Fruit fly (Drosophila melanogaster) whole organism, embryonic: ENCODE measurements around the gene Ufl1.

Experiments
- Bgb ChIP-seq: fragments of 200-800 bp; sonication (Bioruptor generic); IDR thresholded peaks from 2 replicates; pipeline ENCODE4 v1.3.6; 2022; ENCODE audit warnings: missing biosample characterization, missing genetic modification characterization; ENCODE audit not compliant: partially characterized antibody
- CG10267 ChIP-seq: fragments of 200-800 bp; sonication (Bioruptor generic); optimal IDR thresholded peaks from 2 replicates; lab custom pipeline; 2018; ENCODE audit warnings: missing biosample characterization, mild to moderate bottlenecking, missing genetic modification characterization, moderate library complexity
- CG11085 ChIP-seq: fragments of 200-800 bp; sonication (Bioruptor generic); IDR thresholded peaks from 2 replicates; pipeline ENCODE4 v1.3.6; 2022; ENCODE audit warnings: missing biosample characterization, missing genetic modification characterization
- CG12104 ChIP-seq: fragments of 200-800 bp; sonication (Bioruptor generic); optimal IDR thresholded peaks from 3 replicates; lab custom pipeline; 2016; ENCODE audit warnings: missing biosample characterization, missing genetic modification characterization
- CG12744 ChIP-seq: fragments of 200-800 bp; sonication (Bioruptor generic); optimal IDR thresholded peaks from 2 replicates; lab custom pipeline; 2016; ENCODE audit warnings: missing biosample characterization, missing genetic modification characterization
- CG13123 ChIP-seq: fragments of 200-800 bp; sonication (Bioruptor generic); optimal IDR thresholded peaks from 2 replicates; lab custom pipeline; 2016; ENCODE audit warnings: missing biosample characterization, missing genetic modification characterization
- CG13894 ChIP-seq: fragments of 200-800 bp; sonication (Bioruptor generic); optimal IDR thresholded peaks from 3 replicates; lab custom pipeline; 2018; ENCODE audit warnings: missing biosample characterization, mild to moderate bottlenecking, missing genetic modification characterization, moderate library complexity
- CG1602 ChIP-seq: fragments of 200-800 bp; sonication (Bioruptor generic); optimal IDR thresholded peaks from 3 replicates; lab custom pipeline; 2016; ENCODE audit warnings: missing biosample characterization, missing genetic modification characterization
- CG1603 ChIP-seq: fragments of 200-800 bp; sonication (Bioruptor generic); optimal IDR thresholded peaks from 2 replicates; lab custom pipeline; 2019; ENCODE audit warnings: missing biosample characterization, mild to moderate bottlenecking, missing genetic modification characterization, moderate library complexity
- CG17912 ChIP-seq: fragments of 200-800 bp; sonication (Bioruptor generic); optimal IDR thresholded peaks from 2 replicates; lab custom pipeline; 2018; ENCODE audit warnings: missing biosample characterization, mild to moderate bottlenecking, missing genetic modification characterization
- CG2678 ChIP-seq: fragments of 200-800 bp; sonication (Bioruptor generic); optimal IDR thresholded peaks from 3 replicates; lab custom pipeline; 2019; ENCODE audit warnings: missing biosample characterization, mild to moderate bottlenecking, missing genetic modification characterization, moderate library complexity
- CG30431 ChIP-seq: fragments of 200-800 bp; sonication (Bioruptor generic); optimal IDR thresholded peaks from 2 replicates; lab custom pipeline; 2017; ENCODE audit warnings: missing biosample characterization, missing genetic modification characterization
- CG42726 ChIP-seq: fragments of 200-800 bp; sonication (Bioruptor generic); IDR thresholded peaks from 2 replicates; pipeline ENCODE4 v1.3.6; 2022; ENCODE audit warnings: missing biosample characterization, missing genetic modification characterization; ENCODE audit not compliant: partially characterized antibody
- CG4404 ChIP-seq: fragments of 200-800 bp; sonication (Bioruptor generic); IDR thresholded peaks from 2 replicates; pipeline ENCODE4 v1.3.6; 2022; ENCODE audit warnings: missing biosample characterization, missing genetic modification characterization
- CG4730 ChIP-seq: fragments of 200-800 bp; sonication (Bioruptor generic); IDR thresholded peaks from 2 replicates; pipeline ENCODE4 v1.3.6; 2022; ENCODE audit warnings: missing biosample characterization, missing genetic modification characterization
- CG7987 ChIP-seq: fragments of 200-800 bp; sonication (Bioruptor generic); optimal IDR thresholded peaks from 2 replicates; lab custom pipeline; 2018; ENCODE audit warnings: missing biosample characterization, mild to moderate bottlenecking, missing genetic modification characterization, moderate library complexity
- CG8089 ChIP-seq: fragments of 200-800 bp; sonication (Bioruptor generic); optimal IDR thresholded peaks from 3 replicates; lab custom pipeline; 2016; ENCODE audit warnings: missing biosample characterization, missing genetic modification characterization
- CG8281 ChIP-seq: fragments of 200-800 bp; sonication (Bioruptor generic); optimal IDR thresholded peaks from 2 replicates; lab custom pipeline; 2018; ENCODE audit warnings: missing biosample characterization, mild to moderate bottlenecking, missing genetic modification characterization, moderate library complexity
- CG9817 ChIP-seq: fragments of 200-800 bp; sonication (Bioruptor generic); optimal IDR thresholded peaks from 2 replicates; lab custom pipeline; 2018; ENCODE audit warnings: missing biosample characterization, mild to moderate bottlenecking, missing genetic modification characterization, moderate library complexity
- CkIIα-i1 ChIP-seq: fragments of 200-800 bp; sonication (Bioruptor generic); IDR thresholded peaks from 2 replicates; pipeline ENCODE4 v1.3.6; 2022; ENCODE audit warnings: missing biosample characterization, missing genetic modification characterization
- Elba2 ChIP-seq: fragments of 200-800 bp; sonication (Bioruptor generic); optimal IDR thresholded peaks from 3 replicates; lab custom pipeline; 2016; ENCODE audit warnings: missing biosample characterization, missing genetic modification characterization
- GATAe ChIP-seq: fragments of 200-800 bp; sonication (Bioruptor generic); conservative IDR thresholded peaks from 2 replicates; pipeline ENCODE4 v1.3.6; 2022; ENCODE audit warnings: missing biosample characterization, missing genetic modification characterization
- Hmx ChIP-seq: fragments of 200-800 bp; sonication (Bioruptor generic); optimal IDR thresholded peaks from 2 replicates; lab custom pipeline; 2016; ENCODE audit warnings: missing biosample characterization, missing genetic modification characterization
- Lpt ChIP-seq: fragments of >200 bp; optimal IDR thresholded peaks from 2 replicates; lab custom pipeline; 2018; ENCODE audit warnings: missing biosample characterization, missing genetic modification characterization
- MESR4 ChIP-seq: fragments of 200-800 bp; sonication (Bioruptor generic); optimal IDR thresholded peaks from 2 replicates; lab custom pipeline; 2018; ENCODE audit warnings: missing biosample characterization, mild to moderate bottlenecking, missing genetic modification characterization, moderate library complexity
- NfI ChIP-seq: fragments of 200-800 bp; sonication (Bioruptor generic); optimal IDR thresholded peaks from 3 replicates; lab custom pipeline; 2018; ENCODE audit warnings: missing biosample characterization, mild to moderate bottlenecking, missing genetic modification characterization, moderate library complexity
- Optix ChIP-seq: fragments of 200-800 bp; sonication (Bioruptor generic); IDR thresholded peaks from 3 replicates; pipeline ENCODE4 v1.3.6; 2022; ENCODE audit warnings: missing biosample characterization, missing genetic modification characterization
- Scr ChIP-seq: fragments of 200-800 bp; sonication (Bioruptor generic); IDR thresholded peaks from 2 replicates; pipeline ENCODE4 v1.3.6; 2022; ENCODE audit warnings: missing biosample characterization, missing genetic modification characterization; ENCODE audit not compliant: partially characterized antibody
- Sin3A ChIP-seq: fragments of >200 bp; optimal IDR thresholded peaks from 2 replicates; lab custom pipeline; 2018
- Sox100B ChIP-seq: fragments of 200-800 bp; sonication (Bioruptor generic); optimal IDR thresholded peaks from 3 replicates; lab custom pipeline; 2018; ENCODE audit warnings: missing biosample characterization, mild to moderate bottlenecking, missing genetic modification characterization
- ab ChIP-seq: fragments of 200-800 bp; sonication (Bioruptor generic); optimal IDR thresholded peaks from 2 replicates; lab custom pipeline; 2016; ENCODE audit warnings: missing biosample characterization, missing genetic modification characterization
- cas ChIP-seq: fragments of 200-800 bp; sonication (Bioruptor generic); IDR thresholded peaks from 2 replicates; pipeline ENCODE4 v1.3.6; 2022; ENCODE audit warnings: missing biosample characterization, missing genetic modification characterization
- ci ChIP-seq: fragments of 200-800 bp; sonication (Bioruptor generic); IDR thresholded peaks from 3 replicates; pipeline ENCODE4 v1.3.6; 2022; ENCODE audit warnings: missing biosample characterization, missing genetic modification characterization
- dati ChIP-seq: fragments of 200-800 bp; sonication (Bioruptor generic); IDR thresholded peaks from 2 replicates; pipeline ENCODE4 v1.3.6; 2022; ENCODE audit warnings: missing biosample characterization, missing genetic modification characterization
- grn ChIP-seq: fragments of 200-800 bp; sonication (Bioruptor generic); optimal IDR thresholded peaks from 3 replicates; lab custom pipeline; 2017; ENCODE audit warnings: missing biosample characterization, missing genetic modification characterization
- gsb-n ChIP-seq: fragments of 200-800 bp; sonication (Bioruptor generic); optimal IDR thresholded peaks from 3 replicates; lab custom pipeline; 2018; ENCODE audit warnings: missing biosample characterization, mild to moderate bottlenecking, missing genetic modification characterization
- hkb ChIP-seq, 2 experiments: fragments of 200-800 bp in 1 of 2; fragments of >200 bp in 1 of 2; sonication (Bioruptor generic) in 1 of 2; IDR thresholded peaks in 1 of 2; optimal IDR thresholded peaks in 1 of 2; 2 replicates each; pipeline versions ENCODE4 v1.3.6 to Lab custom; 2017 to 2022; ENCODE audit warnings: missing biosample characterization in 1 of 2, missing genetic modification characterization in 1 of 2
- hth ChIP-seq: fragments of >200 bp; optimal IDR thresholded peaks from 2 replicates; lab custom pipeline; 2017; ENCODE audit warnings: inconsistent platforms
- insv ChIP-seq, 2 experiments: fragments of 200-800 bp; sonication (Bioruptor generic); optimal IDR thresholded peaks; 3 replicates each; lab custom pipeline; 2016 to 2018; ENCODE audit warnings: missing biosample characterization in 2 of 2, missing genetic modification characterization in 2 of 2
- kay ChIP-seq: fragments of 200-800 bp; sonication (Bioruptor generic); optimal IDR thresholded peaks from 2 replicates; lab custom pipeline; 2016; ENCODE audit warnings: missing biosample characterization, missing genetic modification characterization
- nau ChIP-seq: fragments of 200-800 bp; sonication (Bioruptor generic); optimal IDR thresholded peaks from 3 replicates; lab custom pipeline; 2017; ENCODE audit warnings: missing biosample characterization, mild to moderate bottlenecking, missing genetic modification characterization, missing genetic modification reagents
- nerfin-1 ChIP-seq: fragments of 200-800 bp; sonication (Bioruptor generic); optimal IDR thresholded peaks from 3 replicates; lab custom pipeline; 2019; ENCODE audit warnings: missing biosample characterization, mild to moderate bottlenecking, missing genetic modification characterization, moderate library complexity
- nerfin-2 ChIP-seq: fragments of 200-800 bp; sonication (Bioruptor generic); IDR thresholded peaks from 2 replicates; pipeline ENCODE4 v1.3.6; 2022; ENCODE audit warnings: missing biosample characterization, missing genetic modification characterization; ENCODE audit not compliant: partially characterized antibody
- oc ChIP-seq: fragments of 200-800 bp; sonication (Bioruptor generic); optimal IDR thresholded peaks from 2 replicates; lab custom pipeline; 2018; ENCODE audit warnings: missing biosample characterization, mild to moderate bottlenecking, missing genetic modification characterization, moderate library complexity
- slbo ChIP-seq: fragments of 200-800 bp; sonication (Bioruptor generic); IDR thresholded peaks from 2 replicates; pipeline ENCODE4 v1.3.6; 2022; ENCODE audit warnings: missing biosample characterization, missing genetic modification characterization
- stc ChIP-seq: fragments of 200-800 bp; sonication (Bioruptor generic); IDR thresholded peaks from 2 replicates; pipeline ENCODE4 v1.3.6; 2022; ENCODE audit warnings: missing biosample characterization, missing genetic modification characterization
- tap ChIP-seq: fragments of 200-800 bp; optimal IDR thresholded peaks from 3 replicates; lab custom pipeline; 2019; ENCODE audit warnings: missing biosample characterization, mild to moderate bottlenecking, missing genetic modification characterization, moderate library complexity
- twi ChIP-seq: fragments of 200-800 bp; optimal IDR thresholded peaks from 2 replicates; lab custom pipeline; 2019; ENCODE audit warnings: missing biosample characterization, mild to moderate bottlenecking, missing genetic modification characterization, moderate library complexity
- tx ChIP-seq: fragments of 200-800 bp; sonication (Bioruptor generic); optimal IDR thresholded peaks from 2 replicates; lab custom pipeline; 2016; ENCODE audit warnings: missing biosample characterization, missing genetic modification characterization
- vnd ChIP-seq: fragments of 200-800 bp; sonication (Bioruptor generic); IDR thresholded peaks from 3 replicates; pipeline ENCODE4 v1.3.6; 2022; ENCODE audit warnings: missing biosample characterization, missing genetic modification characterization; ENCODE audit not compliant: partially characterized antibody
- wor ChIP-seq: fragments of 200-800 bp; sonication (Bioruptor generic); IDR thresholded peaks from 2 replicates; pipeline ENCODE4 v1.3.6; 2022; ENCODE audit warnings: missing biosample characterization, missing genetic modification characterization

Ufl1 gene

DNA sequence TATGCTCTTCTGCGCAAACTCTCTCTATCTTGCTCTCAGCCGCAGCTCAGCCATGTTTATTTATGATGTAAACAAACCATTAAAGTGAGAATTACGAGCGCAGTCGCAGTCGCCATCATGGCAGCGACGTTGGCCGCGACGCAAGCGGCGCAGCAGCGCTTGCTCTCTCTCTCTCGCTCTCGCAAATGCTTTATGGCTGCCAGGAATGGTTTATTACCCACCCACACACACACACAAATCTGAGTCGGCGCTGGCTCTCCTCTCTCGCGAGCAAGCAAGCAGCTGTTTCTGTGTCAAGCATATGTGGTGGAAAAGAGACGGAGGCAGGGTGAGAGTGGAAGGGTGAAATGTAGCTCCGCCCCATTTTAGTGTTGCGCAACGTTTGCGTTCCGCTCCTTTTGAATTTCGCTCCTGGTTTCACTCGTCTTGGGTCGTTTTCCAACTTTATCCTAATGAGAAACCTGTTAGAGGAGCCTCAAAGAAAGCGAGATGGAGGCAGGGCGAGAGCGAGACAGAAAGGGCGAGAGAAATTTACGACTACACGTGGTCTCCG is 36.9 kb downstream of the Ufl1 start:
- TF ChIP-seq nau (GFP tag; lab: Kevin White, UChicago): peak; percentile 64
- peak; percentile 21 for TF ChIP-seq nerfin-1 (tag; lab: Kevin White, UChicago)
- no peak for TF ChIP-seq CG7987 (GFP tag; lab: Kevin White, UChicago)
- 0 out of 2 replicates have a peak, but pooled peaks have one; percentile 22 for TF ChIP-seq Bgb (GFP tag; lab: Robert Waterston, UW)
- TF ChIP-seq Optix: no peak
- peak; percentile 62 for TF ChIP-seq gsb-n
- TF ChIP-seq NfI (GFP tag; lab: Kevin White, UChicago): no peak
- no peak for TF ChIP-seq Sox100B
- TF ChIP-seq stc: peak; percentile 26; the same call in 1 of the 2 replicates
- TF ChIP-seq CG13123 (GFP tag; lab: Kevin White, UChicago): no peak
- TF ChIP-seq hkb (optimal IDR thresholded peaks at IDR 0.05; lab: Kevin White, UChicago): no peak
- 0 out of 2 replicates have a peak, but pooled peaks have one; percentile 26 for TF ChIP-seq hkb (GFP tag; IDR thresholded peaks at IDR 0.05; lab: Robert Waterston, UW)
- no peak for TF ChIP-seq CG9817 (tag; lab: Kevin White, UChicago)
- TF ChIP-seq tap (tag; lab: Kevin White, UChicago): no peak
- TF ChIP-seq Elba2 (GFP tag; lab: Kevin White, UChicago): peak; percentile 81
- TF ChIP-seq GATAe (GFP tag; lab: Robert Waterston, UW): no peak
- no peak for TF ChIP-seq CG4404
- TF ChIP-seq hth (lab: Kevin White, UChicago): peak; percentile 82
- TF ChIP-seq wor: no peak
- peak; percentile 91 for TF ChIP-seq CG10267 (tag; lab: Kevin White, UChicago)
- no peak for TF ChIP-seq slbo
- TF ChIP-seq ci (GFP tag; lab: Robert Waterston, UW): peak; percentile 36; the same call in 2 of the 3 replicates
- TF ChIP-seq kay (GFP tag; lab: Kevin White, UChicago): no peak
- peak; percentile 18 for TF ChIP-seq CG13894 (tag; lab: Kevin White, UChicago)
- TF ChIP-seq Scr: peak; percentile 52
- peak in 1 of 2 experiments; percentile 73 for TF ChIP-seq insv (GFP tag; optimal IDR thresholded peaks at IDR 0.05; lab: Kevin White, UChicago)
- TF ChIP-seq CG17912 (GFP tag; lab: Kevin White, UChicago): no peak
- TF ChIP-seq vnd: no peak
- TF ChIP-seq oc: peak; percentile 48
- no peak for TF ChIP-seq Lpt
- no peak for TF ChIP-seq MESR4 (GFP tag; lab: Kevin White, UChicago)
- no peak for TF ChIP-seq CG4730 (GFP tag; lab: Robert Waterston, UW)
- no peak for TF ChIP-seq CG12744
- TF ChIP-seq CG30431 (GFP tag; lab: Kevin White, UChicago): no peak
- no peak for TF ChIP-seq CkIIα-i1
- TF ChIP-seq dati (GFP tag; lab: Robert Waterston, UW): no peak
- no peak for TF ChIP-seq CG1602
- TF ChIP-seq Sin3A (lab: Kevin White, UChicago): no peak
- TF ChIP-seq twi (tag; lab: Kevin White, UChicago): peak; percentile 97
- TF ChIP-seq Hmx (GFP tag; lab: Kevin White, UChicago): no peak
- TF ChIP-seq nerfin-2 (GFP tag; lab: Robert Waterston, UW): no peak
- TF ChIP-seq cas (GFP tag; lab: Robert Waterston, UW): no peak
- no peak for TF ChIP-seq CG8281 (tag; lab: Kevin White, UChicago)
- TF ChIP-seq CG1603 (tag; lab: Kevin White, UChicago): no peak
- TF ChIP-seq CG42726 (GFP tag; lab: Robert Waterston, UW): no peak
- TF ChIP-seq tx (GFP tag; lab: Kevin White, UChicago): no peak
- TF ChIP-seq CG12104 (GFP tag; lab: Kevin White, UChicago): no peak
- no peak for TF ChIP-seq CG2678 (tag; lab: Kevin White, UChicago)
- TF ChIP-seq grn (GFP tag; lab: Kevin White, UChicago): no peak
- no peak for TF ChIP-seq CG11085 (GFP tag; lab: Robert Waterston, UW)
- no peak for TF ChIP-seq ab (GFP tag; lab: Kevin White, UChicago)
- peak; percentile 11 for TF ChIP-seq CG8089 (GFP tag; lab: Kevin White, UChicago)
